Worm (Caenorhabditis elegans) whole organism, late embryonic: ENCODE results near the gene T24D5.1.

Experiments
- C08G9.2 ChIP-seq: sonication (generic microtip); optimal IDR thresholded peaks from 2 replicates; lab custom pipeline; 2016; ENCODE audit warnings: mild to moderate bottlenecking, missing genetic modification characterization, moderate library complexity, missing compliant biosample characterization
- C38D4.7 ChIP-seq: fragments of 200-800 bp; sonication (Bioruptor generic); optimal IDR thresholded peaks from 2 replicates; lab custom pipeline; 2018; ENCODE audit warnings: mild to moderate bottlenecking, missing genetic modification characterization, moderate library complexity, missing compliant biosample characterization
- K09A11.1 ChIP-seq: sonication (generic microtip); optimal IDR thresholded peaks from 2 replicates; lab custom pipeline; 2017; ENCODE audit warnings: antibody characterized with exemption, mild to moderate bottlenecking, missing genetic modification characterization, missing compliant biosample characterization; ENCODE audit not compliant: insufficient read depth
- T23F11.4 ChIP-seq: fragments of 200-800 bp; sonication (Bioruptor generic); optimal IDR thresholded peaks from 2 replicates; lab custom pipeline; 2018; ENCODE audit warnings: mild to moderate bottlenecking, missing genetic modification characterization, missing compliant biosample characterization
- Y22D7AL.16 ChIP-seq: sonication (generic microtip); optimal IDR thresholded peaks from 2 replicates; lab custom pipeline; 2016; ENCODE audit warnings: missing genetic modification characterization, missing compliant biosample characterization
- ahr-1 ChIP-seq: sonication (generic microtip); optimal IDR thresholded peaks from 2 replicates; lab custom pipeline; 2016; ENCODE audit warnings: missing genetic modification characterization, missing compliant biosample characterization
- ama-1 ChIP-seq: fragments of 150-350 bp; optimal IDR thresholded peaks from 2 replicates; lab custom pipeline; 2014
- ceh-14 ChIP-seq: sonication (generic microtip); optimal IDR thresholded peaks from 2 replicates; lab custom pipeline; 2016; ENCODE audit warnings: missing genotype, missing genetic modification characterization, missing compliant biosample characterization
- ceh-18 ChIP-seq: sonication (generic microtip); optimal IDR thresholded peaks from 2 replicates; lab custom pipeline; 2016; ENCODE audit warnings: missing genetic modification characterization, missing compliant biosample characterization
- ceh-2 ChIP-seq: sonication (generic microtip); optimal IDR thresholded peaks from 2 replicates; lab custom pipeline; 2016; ENCODE audit warnings: missing genotype, missing genetic modification characterization, missing compliant biosample characterization
- ceh-22 ChIP-seq: sonication (generic microtip); optimal IDR thresholded peaks from 2 replicates; lab custom pipeline; 2017; ENCODE audit warnings: missing biosample characterization, missing genetic modification characterization
- ceh-24 ChIP-seq: sonication (generic microtip); optimal IDR thresholded peaks from 2 replicates; lab custom pipeline; 2016; ENCODE audit warnings: mild to moderate bottlenecking, missing genetic modification characterization, missing compliant biosample characterization
- ceh-30 ChIP-seq: fragments of 150-350 bp; optimal IDR thresholded peaks from 2 replicates; lab custom pipeline; 2014; ENCODE audit warnings: missing biosample characterization, missing genetic modification characterization
- ceh-31 ChIP-seq: sonication (generic microtip); optimal IDR thresholded peaks from 2 replicates; lab custom pipeline; 2016; ENCODE audit warnings: missing genetic modification characterization, missing compliant biosample characterization
- ceh-48 ChIP-seq: sonication (generic microtip); optimal IDR thresholded peaks from 2 replicates; lab custom pipeline; 2016; ENCODE audit warnings: missing genetic modification characterization, inconsistent platforms, missing compliant biosample characterization
- ceh-9 ChIP-seq: sonication (generic microtip); optimal IDR thresholded peaks from 2 replicates; lab custom pipeline; 2016; ENCODE audit warnings: mild to moderate bottlenecking, missing genetic modification characterization, inconsistent platforms, missing compliant biosample characterization
- che-1 ChIP-seq: sonication (generic microtip); optimal IDR thresholded peaks from 2 replicates; lab custom pipeline; 2016; ENCODE audit warnings: mild to moderate bottlenecking, missing genetic modification characterization, missing compliant biosample characterization
- dmd-4 ChIP-seq: sonication (generic microtip); optimal IDR thresholded peaks from 2 replicates; lab custom pipeline; 2016; ENCODE audit warnings: borderline replicate concordance, missing genetic modification characterization, missing compliant biosample characterization
- elt-2 ChIP-seq: sonication (generic microtip); optimal IDR thresholded peaks from 2 replicates; lab custom pipeline; 2016; ENCODE audit warnings: missing genetic modification reagents, missing genetic modification characterization, missing compliant biosample characterization
- ets-4 ChIP-seq: sonication (generic microtip); optimal IDR thresholded peaks from 2 replicates; lab custom pipeline; 2016; ENCODE audit warnings: missing genetic modification characterization, missing compliant biosample characterization
- eyg-1 ChIP-seq: sonication (generic microtip); optimal IDR thresholded peaks from 2 replicates; lab custom pipeline; 2016; ENCODE audit warnings: missing genotype, missing genetic modification characterization, missing compliant biosample characterization
- fkh-10 ChIP-seq: fragments of 150-350 bp; optimal IDR thresholded peaks from 2 replicates; lab custom pipeline; 2014; ENCODE audit warnings: missing biosample characterization, missing genetic modification reagents, missing genetic modification characterization
- fkh-6 ChIP-seq: sonication (generic microtip); optimal IDR thresholded peaks from 2 replicates; lab custom pipeline; 2016; ENCODE audit warnings: missing genetic modification characterization, missing compliant biosample characterization
- gmeb-2 ChIP-seq: sonication (generic microtip); optimal IDR thresholded peaks from 2 replicates; lab custom pipeline; 2016; ENCODE audit warnings: missing genetic modification characterization, inconsistent platforms, missing compliant biosample characterization
- lim-6 ChIP-seq: sonication (generic microtip); optimal IDR thresholded peaks from 2 replicates; lab custom pipeline; 2016; ENCODE audit warnings: missing genetic modification characterization, missing compliant biosample characterization
- lin-11 ChIP-seq: fragments of 200-800 bp; sonication (Bioruptor generic); optimal IDR thresholded peaks from 2 replicates; lab custom pipeline; 2018; ENCODE audit warnings: mild to moderate bottlenecking, missing genetic modification characterization, missing compliant biosample characterization
- madf-2 ChIP-seq: sonication (generic microtip); optimal IDR thresholded peaks from 2 replicates; lab custom pipeline; 2017; ENCODE audit warnings: missing genetic modification characterization, missing compliant biosample characterization
- mec-3 ChIP-seq: sonication (generic microtip); optimal IDR thresholded peaks from 2 replicates; lab custom pipeline; 2016; ENCODE audit warnings: borderline replicate concordance, missing genetic modification characterization, missing compliant biosample characterization
- nfya-1 ChIP-seq: sonication (generic microtip); optimal IDR thresholded peaks from 2 replicates; lab custom pipeline; 2017; ENCODE audit warnings: missing genetic modification characterization, mild to moderate bottlenecking, missing compliant biosample characterization, antibody characterized with exemption, moderate library complexity
- nhr-232 ChIP-seq: sonication (generic microtip); optimal IDR thresholded peaks from 2 replicates; lab custom pipeline; 2016; ENCODE audit warnings: missing genetic modification characterization, missing compliant biosample characterization
- npax-4 ChIP-seq: sonication (generic microtip); optimal IDR thresholded peaks from 2 replicates; lab custom pipeline; 2016; ENCODE audit warnings: missing genetic modification characterization, missing compliant biosample characterization
- pag-3 ChIP-seq: sonication (generic microtip); optimal IDR thresholded peaks from 2 replicates; lab custom pipeline; 2016; ENCODE audit warnings: missing compliant biosample characterization, missing genetic modification characterization, borderline replicate concordance
- pat-9 ChIP-seq: fragments of 200-800 bp; sonication (Bioruptor generic); optimal IDR thresholded peaks from 2 replicates; lab custom pipeline; 2018; ENCODE audit warnings: mild to moderate bottlenecking, missing genetic modification characterization, moderate library complexity, missing compliant biosample characterization
- pax-1 ChIP-seq: fragments of 150-350 bp; optimal IDR thresholded peaks from 2 replicates; lab custom pipeline; 2014; ENCODE audit warnings: missing biosample characterization, missing genetic modification characterization
- pha-2 ChIP-seq: sonication (generic microtip); optimal IDR thresholded peaks from 2 replicates; lab custom pipeline; 2017; ENCODE audit warnings: mild to moderate bottlenecking, missing genetic modification characterization, missing compliant biosample characterization
- pha-4 ChIP-seq: fragments of 150-350 bp; optimal IDR thresholded peaks from 2 replicates; lab custom pipeline; 2018; ENCODE audit warnings: missing biosample characterization, missing genetic modification reagents, missing genetic modification characterization
- pros-1 ChIP-seq: fragments of 150-350 bp; optimal IDR thresholded peaks from 2 replicates; lab custom pipeline; 2014; ENCODE audit warnings: missing biosample characterization, missing genetic modification reagents, missing genetic modification characterization
- ref-2 ChIP-seq: sonication (generic microtip); optimal IDR thresholded peaks from 2 replicates; lab custom pipeline; 2016; ENCODE audit warnings: missing genetic modification characterization, missing compliant biosample characterization
- sdc-2 ChIP-seq: sonication (generic microtip); optimal IDR thresholded peaks from 2 replicates; lab custom pipeline; 2016; ENCODE audit warnings: missing genotype, missing genetic modification characterization, missing compliant biosample characterization
- sox-2 ChIP-seq: fragments of 200-800 bp; sonication (Bioruptor generic); IDR thresholded peaks from 2 replicates; pipeline ENCODE4 v1.3.6; 2022; ENCODE audit warnings: missing genetic modification reagents, missing genetic modification characterization, missing compliant biosample characterization
- tbx-7 ChIP-seq: sonication (generic microtip); optimal IDR thresholded peaks from 2 replicates; lab custom pipeline; 2016; ENCODE audit warnings: missing genotype, missing genetic modification characterization, missing compliant biosample characterization
- unc-42 ChIP-seq: sonication (generic microtip); optimal IDR thresholded peaks from 2 replicates; lab custom pipeline; 2016; ENCODE audit warnings: missing genotype, missing genetic modification characterization, missing compliant biosample characterization
- unc-55 ChIP-seq: sonication (generic microtip); optimal IDR thresholded peaks from 2 replicates; lab custom pipeline; 2017; ENCODE audit warnings: missing biosample characterization, missing genetic modification reagents, missing genetic modification characterization
- unc-86 ChIP-seq: sonication (generic microtip); optimal IDR thresholded peaks from 2 replicates; lab custom pipeline; 2016; ENCODE audit warnings: missing genetic modification characterization, missing compliant biosample characterization
- zip-5 ChIP-seq: sonication (generic microtip); optimal IDR thresholded peaks from 2 replicates; lab custom pipeline; 2016; ENCODE audit warnings: missing genetic modification characterization, missing compliant biosample characterization
- ztf-16 ChIP-seq: sonication (generic microtip); optimal IDR thresholded peaks from 2 replicates; lab custom pipeline; 2017; ENCODE audit warnings: missing genetic modification characterization, missing compliant biosample characterization

T24D5.1 gene

DNA sequence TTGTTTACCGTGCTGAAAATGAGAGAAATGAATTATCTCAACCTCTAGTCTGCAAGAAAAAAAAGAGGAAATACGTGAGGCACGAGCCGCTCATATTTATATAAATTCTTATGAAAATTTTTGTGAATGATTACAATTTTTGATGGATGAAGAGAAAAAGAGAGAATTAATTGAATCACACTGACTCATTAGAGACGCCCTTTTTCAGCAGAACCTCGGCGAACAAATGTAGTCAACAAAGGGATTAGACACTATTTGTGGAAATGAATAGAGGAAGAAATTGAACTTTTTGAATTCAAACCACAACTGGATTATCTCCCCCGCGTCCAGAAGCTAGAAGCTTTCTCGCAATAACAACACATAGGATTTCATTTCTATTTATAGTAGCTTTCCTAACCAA, 27.8 kb upstream of the T24D5.1 start:
- TF ChIP-seq unc-42 (tag; lab: Kevin White, UChicago) (peak; percentile 14), lin-11 (tag; lab: Kevin White, UChicago) (no peak)
- TF ChIP-seq, all 69 proteins: peak for 1

DNA sequence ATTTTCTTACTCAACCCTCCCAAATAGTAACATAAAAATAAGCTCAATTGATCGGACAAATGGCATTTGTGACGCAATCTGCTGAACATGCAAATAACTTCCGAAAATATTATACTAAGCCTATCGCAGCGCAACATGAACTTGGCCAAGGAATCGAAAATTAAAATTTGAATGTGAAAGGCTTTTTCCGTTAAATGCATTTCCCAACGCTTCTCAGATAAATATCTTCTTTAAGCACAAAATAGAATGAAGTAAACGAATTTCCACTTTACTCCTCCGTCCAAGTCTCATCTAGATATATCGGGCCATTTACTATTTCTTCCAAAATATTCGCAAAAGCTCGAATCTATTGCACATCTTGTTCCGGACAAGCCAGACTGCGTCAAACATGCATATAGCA, 25.5 kb upstream of the T24D5.1 start:
- peak; percentile 92 for TF ChIP-seq unc-42 (tag; lab: Kevin White, UChicago)
- TF ChIP-seq unc-55 (GFP tag; lab: Kevin White, UChicago): no peak

DNA sequence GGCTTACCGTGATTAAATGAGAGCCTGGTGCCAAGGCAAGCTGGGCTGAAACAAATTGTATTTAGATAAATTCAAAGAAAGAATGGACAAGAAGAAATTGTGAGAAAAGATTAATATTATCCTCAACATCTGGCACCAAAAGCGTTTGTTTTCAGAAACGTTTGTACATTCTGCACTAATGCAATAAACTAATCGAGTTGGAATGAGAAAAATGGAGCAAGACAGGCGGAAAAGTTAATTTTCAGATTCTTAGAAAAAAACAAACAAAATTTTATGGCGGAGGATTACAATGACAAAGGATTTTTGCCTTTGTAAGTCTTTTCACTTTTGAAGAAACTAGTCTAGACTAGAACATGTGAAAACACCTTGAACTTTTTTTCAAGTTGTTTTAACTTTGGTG, 22.9 kb upstream of the T24D5.1 start, which contains the start of gene npr-4:
Gene npr-4 (minus strand): TSS at position 52 of the 400 bp plus-strand sequence.
- no peak for TF ChIP-seq che-1
- TF ChIP-seq lim-6 (tag; lab: Kevin White, UChicago): no peak
- no peak for TF ChIP-seq eyg-1
- TF ChIP-seq sdc-2: no peak
- TF ChIP-seq pha-4 (tag; lab: Kevin White, UChicago): no peak
- TF ChIP-seq pax-1 (tag; lab: Kevin White, UChicago): no peak
- no peak for TF ChIP-seq C08G9.2
- TF ChIP-seq unc-86 (tag; lab: Kevin White, UChicago): no peak
- TF ChIP-seq nhr-232 (tag; lab: Kevin White, UChicago): no peak
- TF ChIP-seq fkh-6 (tag; lab: Kevin White, UChicago): no peak
- TF ChIP-seq T23F11.4 (GFP tag; lab: Kevin White, UChicago): no peak
- TF ChIP-seq K09A11.1 (tag; lab: Kevin White, UChicago): no peak
- TF ChIP-seq ztf-16: no peak
- no peak for TF ChIP-seq fkh-10 (GFP tag; lab: Kevin White, UChicago)
- no peak for TF ChIP-seq dmd-4
- no peak for TF ChIP-seq ceh-14 (tag; lab: Kevin White, UChicago)
- TF ChIP-seq, all 69 proteins: peak for 0

DNA sequence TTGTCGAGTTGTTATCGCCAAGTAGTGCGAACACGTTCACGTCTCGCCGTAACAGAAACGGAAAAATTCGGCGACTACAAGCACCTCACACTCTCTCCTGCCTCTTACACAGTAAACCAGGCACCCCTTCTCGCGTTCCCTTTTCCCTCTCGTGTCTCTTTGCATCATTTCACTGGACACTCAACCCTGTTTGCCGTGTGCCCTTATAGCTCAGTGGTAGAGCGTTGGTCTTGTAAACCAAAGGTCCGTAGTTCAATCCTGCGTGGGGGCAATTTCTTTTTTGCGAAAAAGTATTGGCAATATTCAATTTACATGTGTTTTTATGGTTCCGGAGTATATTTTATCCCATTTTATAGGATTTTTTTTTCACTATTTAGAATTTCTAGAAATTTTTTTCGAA, 11.0 kb upstream of the T24D5.1 start:
- TF ChIP-seq Y22D7AL.16 (tag; lab: Kevin White, UChicago): peak; percentile 85
- TF ChIP-seq ama-1: no peak
- peak; percentile 86 for TF ChIP-seq npax-4 (tag; lab: Kevin White, UChicago)
- TF ChIP-seq ceh-18 (tag; lab: Kevin White, UChicago): peak; percentile 82
- TF ChIP-seq ceh-24: peak; percentile 54
- TF ChIP-seq ets-4: peak; percentile 52
- TF ChIP-seq pag-3 (tag; lab: Kevin White, UChicago): peak; percentile 85
- peak; percentile 63 for TF ChIP-seq mec-3 (tag; lab: Kevin White, UChicago)
- TF ChIP-seq unc-42 (tag; lab: Kevin White, UChicago): peak; percentile 59
- TF ChIP-seq sdc-2: peak; percentile 92
- TF ChIP-seq pros-1 (tag; lab: Kevin White, UChicago): no peak
- peak; percentile 88 for TF ChIP-seq ceh-14 (tag; lab: Kevin White, UChicago)
- TF ChIP-seq zip-5 (tag; lab: Kevin White, UChicago): peak; percentile 74
- TF ChIP-seq unc-55 (GFP tag; lab: Kevin White, UChicago): peak; percentile 22
- TF ChIP-seq nhr-232 (tag; lab: Kevin White, UChicago): peak; percentile 91
- TF ChIP-seq ceh-48 (tag; lab: Kevin White, UChicago): peak; percentile 82
- TF ChIP-seq ceh-2 (tag; lab: Kevin White, UChicago): peak; percentile 85
- TF ChIP-seq C38D4.7 (GFP tag; lab: Kevin White, UChicago): peak; percentile 87
- TF ChIP-seq unc-86 (tag; lab: Kevin White, UChicago): peak; percentile 88
- TF ChIP-seq ceh-9 (tag; lab: Kevin White, UChicago): peak; percentile 79
- TF ChIP-seq ceh-31 (tag; lab: Kevin White, UChicago): peak; percentile 84
- TF ChIP-seq K09A11.1 (tag; lab: Kevin White, UChicago): peak; percentile 91
- TF ChIP-seq ceh-30: no peak
- TF ChIP-seq madf-2 (tag; lab: Kevin White, UChicago): peak; percentile 92
- peak; percentile 77 for TF ChIP-seq lim-6 (tag; lab: Kevin White, UChicago)
- peak; percentile 84 for TF ChIP-seq eyg-1
- TF ChIP-seq pat-9: peak; percentile 90
- no peak for TF ChIP-seq ceh-22 (tag; lab: Kevin White, UChicago)
- TF ChIP-seq nfya-1 (tag; lab: Kevin White, UChicago): peak; percentile 67
- TF ChIP-seq ahr-1 (tag; lab: Kevin White, UChicago): peak; percentile 88
- peak; percentile 89 for TF ChIP-seq T23F11.4 (GFP tag; lab: Kevin White, UChicago)
- peak; percentile 56 for TF ChIP-seq tbx-7
- TF ChIP-seq pha-2 (tag; lab: Kevin White, UChicago): peak; percentile 86
- TF ChIP-seq ref-2 (tag; lab: Kevin White, UChicago): peak; percentile 99
- TF ChIP-seq elt-2 (tag; lab: Kevin White, UChicago): peak; percentile 94
- peak; percentile 86 for TF ChIP-seq sox-2 (GFP tag; lab: Robert Waterston, UW)
- peak; percentile 95 for TF ChIP-seq gmeb-2
- TF ChIP-seq C08G9.2: peak; percentile 85
